Fruit fly (Drosophila melanogaster) whole organism, embryonic: ENCODE measurements around the gene CG17343.

Experiments used
- Adf1 ChIP-seq: fragments of 200-800 bp; sonication (Bioruptor generic); IDR thresholded peaks from 2 replicates; pipeline ENCODE4 v1.3.6; 2022; ENCODE audit warnings: missing biosample characterization, missing genetic modification characterization
- CG10543 ChIP-seq: fragments of 200-800 bp; sonication (Bioruptor generic); optimal IDR thresholded peaks from 3 replicates; lab custom pipeline; 2017; ENCODE audit warnings: missing biosample characterization, mild to moderate bottlenecking, missing genetic modification characterization, moderate library complexity
- CG11398 ChIP-seq: fragments of 200-800 bp; sonication (Bioruptor generic); optimal IDR thresholded peaks from 2 replicates; lab custom pipeline; 2016; ENCODE audit warnings: missing biosample characterization, missing genetic modification characterization
- CG12219 ChIP-seq: fragments of 200-800 bp; sonication (Bioruptor generic); optimal IDR thresholded peaks from 3 replicates; lab custom pipeline; 2018; ENCODE audit warnings: missing biosample characterization, mild to moderate bottlenecking, missing genetic modification characterization
- CG12744 ChIP-seq: fragments of 200-800 bp; sonication (Bioruptor generic); optimal IDR thresholded peaks from 2 replicates; lab custom pipeline; 2016; ENCODE audit warnings: missing biosample characterization, missing genetic modification characterization
- CG13296 ChIP-seq: fragments of 200-800 bp; sonication (Bioruptor generic); optimal IDR thresholded peaks from 3 replicates; lab custom pipeline; 2018; ENCODE audit warnings: missing biosample characterization, mild to moderate bottlenecking, missing genetic modification characterization
- CG15073 ChIP-seq: fragments of 200-800 bp; sonication (Bioruptor generic); optimal IDR thresholded peaks from 2 replicates; lab custom pipeline; 2016; ENCODE audit warnings: missing biosample characterization, missing genetic modification characterization
- CG16779 ChIP-seq: fragments of 200-800 bp; sonication (Bioruptor generic); IDR thresholded peaks from 2 replicates; pipeline ENCODE4 v1.3.6; 2022; ENCODE audit warnings: missing biosample characterization, missing genetic modification characterization
- CG17186 ChIP-seq: fragments of 200-800 bp; sonication (Bioruptor generic); optimal IDR thresholded peaks from 3 replicates; lab custom pipeline; 2017; ENCODE audit warnings: missing biosample characterization, missing genetic modification reagents, missing genetic modification characterization
- CG32767 ChIP-seq: fragments of 200-800 bp; sonication (Bioruptor generic); IDR thresholded peaks from 2 replicates; pipeline ENCODE4 v1.3.6; 2022; ENCODE audit warnings: missing biosample characterization, missing genetic modification characterization
- CG34224 ChIP-seq: fragments of 200-800 bp; sonication (Bioruptor generic); IDR thresholded peaks from 3 replicates; pipeline ENCODE4 v1.3.6; 2022; ENCODE audit warnings: missing biosample characterization, missing genetic modification characterization; ENCODE audit not compliant: partially characterized antibody
- CG5953 ChIP-seq: fragments of 200-800 bp; sonication (Bioruptor generic); IDR thresholded peaks from 2 replicates; pipeline ENCODE4 v1.3.6; 2022; ENCODE audit warnings: missing biosample characterization, missing genetic modification characterization
- CG6654 ChIP-seq: fragments of 200-800 bp; sonication (Bioruptor generic); optimal IDR thresholded peaks from 2 replicates; lab custom pipeline; 2017; ENCODE audit warnings: missing biosample characterization, mild to moderate bottlenecking, missing genetic modification characterization
- CG6854 ChIP-seq: fragments of 200-800 bp; sonication (Bioruptor generic); optimal IDR thresholded peaks from 3 replicates; lab custom pipeline; 2017; ENCODE audit warnings: missing biosample characterization, mild to moderate bottlenecking, missing genetic modification characterization
- CG7928 ChIP-seq: fragments of 200-800 bp; sonication (Bioruptor generic); optimal IDR thresholded peaks from 2 replicates; lab custom pipeline; 2017; ENCODE audit warnings: missing biosample characterization, mild to moderate bottlenecking, missing genetic modification characterization
- CG7963 ChIP-seq: fragments of 200-800 bp; sonication (Bioruptor generic); IDR thresholded peaks from 3 replicates; pipeline ENCODE4 v1.3.6; 2022; ENCODE audit warnings: missing biosample characterization, missing genetic modification characterization; ENCODE audit not compliant: partially characterized antibody
- CG8089 ChIP-seq: fragments of 200-800 bp; sonication (Bioruptor generic); optimal IDR thresholded peaks from 3 replicates; lab custom pipeline; 2016; ENCODE audit warnings: missing biosample characterization, missing genetic modification characterization
- CG8924 ChIP-seq: fragments of 200-800 bp; optimal IDR thresholded peaks from 3 replicates; lab custom pipeline; 2019; ENCODE audit warnings: missing biosample characterization, mild to moderate bottlenecking, missing genetic modification characterization, moderate library complexity
- CG9609 ChIP-seq: fragments of 200-800 bp; sonication (Bioruptor generic); optimal IDR thresholded peaks from 3 replicates; lab custom pipeline; 2016; ENCODE audit warnings: missing biosample characterization, missing genetic modification characterization
- CoRest ChIP-seq: fragments of 200-800 bp; sonication (Bioruptor generic); optimal IDR thresholded peaks from 3 replicates; lab custom pipeline; 2018; ENCODE audit warnings: missing biosample characterization, mild to moderate bottlenecking, missing genetic modification characterization, moderate library complexity
- Dad ChIP-seq: fragments of 200-800 bp; sonication (Bioruptor generic); optimal IDR thresholded peaks from 3 replicates; lab custom pipeline; 2016; ENCODE audit warnings: missing biosample characterization, missing genetic modification characterization
- Dref ChIP-seq: fragments of 200-800 bp; sonication (Bioruptor generic); IDR thresholded peaks from 2 replicates; pipeline ENCODE4 v1.3.6; 2022; ENCODE audit warnings: missing biosample characterization, missing genetic modification characterization
- E2f2 ChIP-seq: fragments of 200-800 bp; sonication (Bioruptor generic); IDR thresholded peaks from 2 replicates; pipeline ENCODE4 v1.3.6; 2022; ENCODE audit warnings: missing biosample characterization, missing genetic modification characterization
- Elba2 ChIP-seq: fragments of 200-800 bp; sonication (Bioruptor generic); optimal IDR thresholded peaks from 3 replicates; lab custom pipeline; 2016; ENCODE audit warnings: missing biosample characterization, missing genetic modification characterization
- HLH4C ChIP-seq: fragments of 200-800 bp; sonication (Bioruptor generic); IDR thresholded peaks from 3 replicates; pipeline ENCODE4 v1.3.6; 2022; ENCODE audit warnings: missing biosample characterization, missing genetic modification characterization; ENCODE audit not compliant: partially characterized antibody
- HLHmδ ChIP-seq: fragments of 200-800 bp; sonication (Bioruptor generic); optimal IDR thresholded peaks from 2 replicates; lab custom pipeline; 2018; ENCODE audit warnings: missing biosample characterization, mild to moderate bottlenecking, missing genetic modification characterization, moderate library complexity
- Hr39 ChIP-seq: fragments of >200 bp; optimal IDR thresholded peaks from 2 replicates; lab custom pipeline; 2017
- Mes4 ChIP-seq: fragments of 200-800 bp; sonication (Bioruptor generic); optimal IDR thresholded peaks from 2 replicates; lab custom pipeline; 2016; ENCODE audit warnings: missing biosample characterization, missing genetic modification characterization
- Mrtf ChIP-seq: fragments of 200-800 bp; sonication (Bioruptor generic); IDR thresholded peaks from 3 replicates; pipeline ENCODE4 v1.3.6; 2022; ENCODE audit warnings: missing biosample characterization, missing genetic modification characterization
- Pdp1 ChIP-seq, 2 experiments: fragments of 200-800 bp; sonication (Bioruptor generic); optimal IDR thresholded peaks; 3 replicates each; lab custom pipeline; 2016; ENCODE audit warnings: missing biosample characterization in 2 of 2, missing genetic modification characterization in 2 of 2, mild to moderate bottlenecking in 1 of 2, moderate library complexity in 1 of 2
- Sox100B ChIP-seq: fragments of 200-800 bp; sonication (Bioruptor generic); optimal IDR thresholded peaks from 3 replicates; lab custom pipeline; 2018; ENCODE audit warnings: missing biosample characterization, mild to moderate bottlenecking, missing genetic modification characterization
- ac ChIP-seq: fragments of 200-800 bp; sonication (Bioruptor generic); optimal IDR thresholded peaks from 3 replicates; lab custom pipeline; 2017; ENCODE audit warnings: missing biosample characterization, mild to moderate bottlenecking, missing genetic modification characterization
- al ChIP-seq: fragments of 200-800 bp; sonication (Bioruptor generic); IDR thresholded peaks from 2 replicates; pipeline ENCODE4 v1.3.6; 2022; ENCODE audit warnings: missing biosample characterization, missing genetic modification characterization
- bsh ChIP-seq, 2 experiments: fragments of 200-800 bp; sonication (Bioruptor generic); optimal IDR thresholded peaks; 2 replicates each; lab custom pipeline; 2017 to 2018; ENCODE audit warnings: mild to moderate bottlenecking in 2 of 2, missing biosample characterization in 2 of 2, missing genetic modification characterization in 2 of 2, moderate library complexity in 1 of 2
- crol ChIP-seq: fragments of 200-800 bp; sonication (Bioruptor generic); IDR thresholded peaks from 2 replicates; pipeline ENCODE4 v1.3.6; 2022; ENCODE audit warnings: missing biosample characterization, missing genetic modification characterization
- esg ChIP-seq: fragments of 200-800 bp; sonication (Bioruptor generic); conservative IDR thresholded peaks from 2 replicates; pipeline ENCODE4 v1.3.6; 2022; ENCODE audit warnings: missing biosample characterization, missing genetic modification characterization
- eyg ChIP-seq: fragments of 200-800 bp; sonication (Bioruptor generic); optimal IDR thresholded peaks from 3 replicates; lab custom pipeline; 2016; ENCODE audit warnings: missing biosample characterization, missing genetic modification characterization
- fd102C ChIP-seq: fragments of 200-800 bp; sonication (Bioruptor generic); optimal IDR thresholded peaks from 2 replicates; lab custom pipeline; 2018; ENCODE audit warnings: missing biosample characterization, mild to moderate bottlenecking, missing genetic modification characterization, moderate library complexity
- ftz-f1 ChIP-seq: fragments of 200-800 bp; sonication (Bioruptor generic); optimal IDR thresholded peaks from 2 replicates; lab custom pipeline; 2016; ENCODE audit warnings: missing biosample characterization, missing genetic modification characterization
- hb ChIP-seq: fragments of 200-800 bp; sonication (Bioruptor generic); IDR thresholded peaks from 3 replicates; pipeline ENCODE4 v1.3.6; 2022; ENCODE audit warnings: missing biosample characterization, missing genetic modification characterization; ENCODE audit not compliant: partially characterized antibody
- klu ChIP-seq: fragments of 200-800 bp; sonication (Bioruptor generic); IDR thresholded peaks from 2 replicates; pipeline ENCODE4 v1.3.6; 2022; ENCODE audit warnings: missing biosample characterization, missing genetic modification characterization
- lab ChIP-seq: fragments of 200-800 bp; sonication (Bioruptor generic); optimal IDR thresholded peaks from 3 replicates; lab custom pipeline; 2017; ENCODE audit warnings: missing biosample characterization, missing genetic modification characterization, mild to moderate bottlenecking, moderate library complexity, missing genetic modification reagents
- pita ChIP-seq: fragments of 200-800 bp; sonication (Bioruptor generic); optimal IDR thresholded peaks from 2 replicates; lab custom pipeline; 2017; ENCODE audit warnings: missing biosample characterization, mild to moderate bottlenecking, missing genetic modification characterization
- schlank ChIP-seq: fragments of 200-800 bp; sonication (Bioruptor generic); optimal IDR thresholded peaks from 2 replicates; lab custom pipeline; 2018; ENCODE audit warnings: missing biosample characterization, mild to moderate bottlenecking, missing genetic modification characterization
- sd ChIP-seq: fragments of 200-800 bp; sonication (Bioruptor generic); optimal IDR thresholded peaks from 3 replicates; lab custom pipeline; 2018; ENCODE audit warnings: missing biosample characterization, mild to moderate bottlenecking, missing genetic modification characterization, moderate library complexity
- sisA ChIP-seq: fragments of 200-800 bp; sonication (Bioruptor generic); IDR thresholded peaks from 2 replicates; pipeline ENCODE4 v1.3.6; 2022; ENCODE audit warnings: missing biosample characterization, missing genetic modification characterization
- so ChIP-seq: fragments of 200-800 bp; sonication (Bioruptor generic); IDR thresholded peaks from 3 replicates; pipeline ENCODE4 v1.3.6; 2022; ENCODE audit warnings: missing biosample characterization, missing genetic modification characterization
- tin ChIP-seq: fragments of 200-800 bp; sonication (Bioruptor generic); optimal IDR thresholded peaks from 3 replicates; lab custom pipeline; 2016; ENCODE audit warnings: missing biosample characterization, missing genetic modification characterization
- unpg ChIP-seq: fragments of 200-800 bp; sonication (Bioruptor generic); optimal IDR thresholded peaks from 3 replicates; lab custom pipeline; 2018; ENCODE audit warnings: missing biosample characterization, mild to moderate bottlenecking, missing genetic modification characterization, moderate library complexity
- vnd ChIP-seq: fragments of 200-800 bp; sonication (Bioruptor generic); IDR thresholded peaks from 3 replicates; pipeline ENCODE4 v1.3.6; 2022; ENCODE audit warnings: missing biosample characterization, missing genetic modification characterization; ENCODE audit not compliant: partially characterized antibody

CG17343 gene

DNA sequence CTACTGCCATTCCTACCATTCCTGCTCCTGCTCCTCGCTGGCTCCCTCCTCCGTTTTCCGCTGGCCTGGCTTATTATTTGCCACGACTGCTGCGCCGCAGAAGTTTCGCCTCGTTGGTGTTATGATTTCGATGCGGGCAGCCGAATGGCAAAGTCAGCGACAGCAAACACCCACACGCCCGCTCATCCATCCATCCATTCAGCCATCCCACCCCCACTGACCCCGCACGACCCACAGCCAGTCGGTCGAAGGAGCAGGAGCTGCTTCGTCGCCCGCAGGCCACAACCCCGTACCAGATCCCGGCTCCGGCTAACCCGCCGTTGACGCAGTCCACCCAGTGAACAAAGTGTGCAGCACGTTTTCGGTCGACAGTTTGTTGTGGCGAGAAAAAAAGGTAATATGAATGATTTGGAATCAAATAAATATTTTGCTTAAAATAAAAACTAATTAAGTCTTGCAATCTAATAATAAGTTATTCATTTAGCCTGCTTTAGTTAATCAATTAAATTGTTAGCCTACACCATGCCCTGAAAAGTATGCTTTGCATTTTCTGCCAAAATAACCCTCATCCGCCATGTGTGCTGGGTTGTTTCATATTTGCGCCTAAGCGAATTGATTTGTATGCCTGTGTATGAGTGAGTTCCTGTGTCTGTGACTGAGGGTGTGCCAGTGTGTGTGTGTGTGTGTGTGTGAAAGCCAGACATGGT is 38.1 kb upstream of the CG17343 start (continued):
- no peak for TF ChIP-seq CG34224 (GFP tag; lab: Robert Waterston, UW)
- TF ChIP-seq CG12219 (GFP tag; lab: Kevin White, UChicago), result peak; percentile 56
- TF ChIP-seq unpg, result peak; percentile 44
- TF ChIP-seq hb (GFP tag; lab: Robert Waterston, UW), result no peak
- no peak for TF ChIP-seq pita (GFP tag; lab: Kevin White, UChicago)
- no peak for TF ChIP-seq CG9609
- TF ChIP-seq bsh (GFP tag; optimal IDR thresholded peaks at IDR 0.05; lab: Kevin White, UChicago), result peak in 1 of 2 experiments; percentile 28
- TF ChIP-seq tin, result no peak
- peak; percentile 77 for TF ChIP-seq CG13296
- TF ChIP-seq sisA (GFP tag; lab: Robert Waterston, UW), result no peak
- TF ChIP-seq CG8924, result peak; percentile 72
- peak; percentile 11 for TF ChIP-seq eyg (GFP tag; lab: Kevin White, UChicago)
- TF ChIP-seq CG10543 (GFP tag; lab: Kevin White, UChicago), result peak; percentile 64
- no peak for TF ChIP-seq HLH4C
- TF ChIP-seq CG17186 (GFP tag; lab: Kevin White, UChicago), result no peak
- TF ChIP-seq CG11398 (GFP tag; lab: Kevin White, UChicago), result no peak
- TF ChIP-seq Adf1 (GFP tag; lab: Robert Waterston, UW), result peak; percentile 41; the same call in 1 of the 2 replicates
- TF ChIP-seq CG7963 (GFP tag; lab: Robert Waterston, UW), result no peak
- no peak for TF ChIP-seq Mrtf
- no peak for TF ChIP-seq ac
- TF ChIP-seq Dref, result no peak
- TF ChIP-seq CG6654 (GFP tag; lab: Kevin White, UChicago), result no peak
- TF ChIP-seq sd (tag; lab: Kevin White, UChicago), result no peak
- peak; percentile 64; the same call in 1 of the 3 replicates for TF ChIP-seq so (GFP tag; lab: Robert Waterston, UW)
- no peak for TF ChIP-seq HLHmδ (GFP tag; lab: Kevin White, UChicago)
- TF ChIP-seq Sox100B (GFP tag; lab: Kevin White, UChicago), result peak; percentile 47
- no peak for TF ChIP-seq CG8089 (GFP tag; lab: Kevin White, UChicago)
- TF ChIP-seq CG32767, result no peak
- peak; percentile 31 for TF ChIP-seq CG12744 (GFP tag; lab: Kevin White, UChicago)
- TF ChIP-seq Dad (GFP tag; lab: Kevin White, UChicago), result no peak
- TF ChIP-seq CG16779, result no peak
- peak; percentile 35; the same call in 1 of the 2 replicates for TF ChIP-seq E2f2 (GFP tag; lab: Robert Waterston, UW)
- TF ChIP-seq CG15073, result no peak
- TF ChIP-seq CG5953 (GFP tag; lab: Robert Waterston, UW), result no peak
- TF ChIP-seq klu (GFP tag; lab: Robert Waterston, UW), result no peak
- TF ChIP-seq Elba2 (GFP tag; lab: Kevin White, UChicago), result no peak
- no peak for TF ChIP-seq ftz-f1 (GFP tag; lab: Kevin White, UChicago)
- peak; percentile 57 for TF ChIP-seq schlank (tag; lab: Kevin White, UChicago)
- TF ChIP-seq Pdp1 (GFP tag; optimal IDR thresholded peaks at IDR 0.05; lab: Kevin White, UChicago), result peak in 1 of 2 experiments; percentile 8
- TF ChIP-seq CG7928 (GFP tag; lab: Kevin White, UChicago), result no peak
- peak; percentile 63 for TF ChIP-seq CG6854 (GFP tag; lab: Kevin White, UChicago)
- TF ChIP-seq Mes4, result no peak
- no peak for TF ChIP-seq fd102C
- peak; percentile 88 for TF ChIP-seq lab
- peak; percentile 79 for TF ChIP-seq crol (GFP tag; lab: Robert Waterston, UW)
- TF ChIP-seq Hr39 (lab: Kevin White, UChicago), result no peak
- peak; percentile 70 for TF ChIP-seq CoRest
- TF ChIP-seq al (GFP tag; lab: Robert Waterston, UW), result peak; percentile 18; the same call in 1 of the 2 replicates
- no peak for TF ChIP-seq vnd (GFP tag; lab: Robert Waterston, UW)
- TF ChIP-seq esg (GFP tag; lab: Robert Waterston, UW), result 0 out of 2 replicates have a peak, but pooled peaks have one; percentile 17
